Worm (Caenorhabditis elegans): ENCODE measurements around the gene lgg-1.

lgg-1 gene

DNA sequence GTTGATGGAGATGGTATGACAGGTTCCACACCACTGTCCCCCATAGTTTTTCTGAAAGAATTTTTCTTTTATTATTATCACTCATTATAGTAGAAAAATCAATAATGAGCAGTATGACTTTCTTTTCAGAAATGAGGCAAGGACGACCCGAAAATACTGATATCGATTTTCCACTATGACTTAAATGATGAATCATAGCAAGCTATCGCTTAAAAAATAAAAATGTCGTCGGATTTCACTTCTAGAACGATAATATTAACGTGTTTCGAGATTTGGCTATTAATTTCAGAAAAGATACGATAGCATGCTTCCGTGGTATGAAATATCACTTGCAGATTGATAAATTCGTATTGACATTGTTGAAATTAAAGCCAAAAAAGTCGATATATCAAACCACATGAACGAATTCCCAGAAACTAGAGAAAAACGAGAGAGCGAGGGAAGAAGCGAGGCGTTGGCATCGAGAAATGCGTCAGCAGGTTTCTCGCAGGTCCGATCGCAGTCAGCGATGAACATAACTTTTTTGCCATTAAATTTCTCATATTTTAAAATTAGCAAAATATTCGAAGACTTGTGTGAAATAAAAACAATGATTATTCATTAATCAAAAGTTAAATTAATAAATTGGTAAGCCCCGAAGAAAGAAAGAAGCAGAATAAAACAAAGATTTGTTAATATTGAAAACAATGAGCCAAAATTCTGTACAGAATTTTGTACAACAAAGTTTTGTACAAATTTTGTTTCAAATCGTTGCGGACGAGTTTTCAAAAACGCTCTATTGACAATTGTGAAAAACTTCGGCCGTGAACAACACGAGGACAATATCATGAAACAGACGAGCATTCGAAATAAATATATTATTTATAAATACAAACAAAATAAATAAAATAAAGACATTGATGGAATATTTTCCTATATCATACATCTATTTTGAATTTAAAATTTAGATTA, 8.2 kb upstream of the lgg-1 start, which contains the start of gene C32D5.11:
TSS of gene C32D5.11 (minus strand) at position 51 of the 951 bp plus-strand sequence.
- TF ChIP-seq ceh-27 (GFP tag; optimal IDR thresholded peaks at IDR 0.05) (peak; percentile 31), snpc-4 (GFP tag; optimal IDR thresholded peaks at IDR 0.05) (no peak), snpc-4 (tag; optimal IDR thresholded peaks at IDR 0.05) (no peak), F37B4.10 (GFP tag; IDR thresholded peaks at IDR 0.05) (no peak), F22D6.2 (tag; optimal IDR thresholded peaks at IDR 0.05) (no peak), lin-54 (GFP tag; optimal IDR thresholded peaks at IDR 0.05) (peak; percentile 33), attf-5 (GFP tag; optimal IDR thresholded peaks at IDR 0.05) (peak; percentile 83), zfh-2 (GFP tag; conservative IDR thresholded peaks at IDR 0.05) (peak; percentile 41; the same call in 1 of the 2 replicates), C17E4.6 (GFP tag; IDR thresholded peaks at IDR 0.05) (no peak), K12H6.12 (tag; optimal IDR thresholded peaks at IDR 0.05) (peak; percentile 14), B0035.1 (tag; optimal IDR thresholded peaks at IDR 0.05) (no peak), ceh-100 (GFP tag; IDR thresholded peaks at IDR 0.05) (no peak), let-526 (GFP tag; IDR thresholded peaks at IDR 0.05) (no peak), mcd-1 (GFP tag; IDR thresholded peaks at IDR 0.05) (peak; percentile 66), efl-1 (GFP tag; optimal IDR thresholded peaks at IDR 0.05) (peak; percentile 22), cebp-2 (GFP tag; IDR thresholded peaks at IDR 0.05) (no peak), lin-35 (GFP tag; optimal IDR thresholded peaks at IDR 0.05) (peak in 1 of 3 experiments; percentile 72), tbp1 (GFP tag; optimal IDR thresholded peaks at IDR 0.05) (peak; percentile 16), ccch-3 (GFP tag; optimal IDR thresholded peaks at IDR 0.05) (no peak), gei-17 (GFP tag; optimal IDR thresholded peaks at IDR 0.05) (no peak), egl-18 (GFP tag; IDR thresholded peaks at IDR 0.05) (no peak), bed-2 (GFP tag; IDR thresholded peaks at IDR 0.05) (no peak), B0336.3 (GFP tag; IDR thresholded peaks at IDR 0.05) (0 out of 2 replicates have a peak, but pooled peaks have one; percentile 37), dpl-1 (GFP tag; optimal IDR thresholded peaks at IDR 0.05) (peak; percentile 22), F10E7.11 (tag; optimal IDR thresholded peaks at IDR 0.05) (no peak), Y67H2A.10 (GFP tag; conservative IDR thresholded peaks at IDR 0.05) (no peak), nhr-80 (tag; optimal IDR thresholded peaks at IDR 0.05) (peak; percentile 40), cebp-1 (GFP tag; IDR thresholded peaks at IDR 0.05) (no peak), cebp-1 (tag; optimal IDR thresholded peaks at IDR 0.05) (peak; percentile 65), hrde-1 (tag; optimal IDR thresholded peaks at IDR 0.05; ENCODE audit: borderline replicate concordance) (no peak), ztf-18 (tag; optimal IDR thresholded peaks at IDR 0.05) (peak; percentile 92), hmg-1.2 (GFP tag; IDR thresholded peaks at IDR 0.05) (peak; percentile 69), ceh-91 (GFP tag; IDR thresholded peaks at IDR 0.05) (0 out of 2 replicates have a peak, but pooled peaks have one; percentile 13), B0261.1 (tag; optimal IDR thresholded peaks at IDR 0.05) (no peak), nfyb-1 (GFP tag; IDR thresholded peaks at IDR 0.05) (0 out of 2 replicates have a peak, but pooled peaks have one; percentile 38), lsl-1 (GFP tag; optimal IDR thresholded peaks at IDR 0.05) (peak; percentile 53), ceh-40 (GFP tag; IDR thresholded peaks at IDR 0.05) (no peak), pbrm-1 (GFP tag; IDR thresholded peaks at IDR 0.05) (peak; percentile 35; the same call in 1 of the 2 replicates), F33H1.4 (GFP tag; IDR thresholded peaks at IDR 0.05) (peak; percentile 42; the same call in 1 of the 2 replicates), egl-44 (GFP tag; IDR thresholded peaks at IDR 0.05) (no peak), ztf-28 (GFP tag; IDR thresholded peaks at IDR 0.05) (no peak), lir-1 (GFP tag; conservative IDR thresholded peaks at IDR 0.05) (no peak), F23B12.7 (tag; optimal IDR thresholded peaks at IDR 0.05; ENCODE audit: insufficient read depth) (peak; percentile 70), dox-1 (GFP tag; IDR thresholded peaks at IDR 0.05) (peak; percentile 65), F39B2.1 (GFP tag; IDR thresholded peaks at IDR 0.05) (no peak), atf-7 (tag; optimal IDR thresholded peaks at IDR 0.05) (no peak), pha-4 (tag; optimal IDR thresholded peaks at IDR 0.05) (no peak)

All from whole organism, young adult.